Fruit fly (Drosophila melanogaster) whole organism, wandering third instar larva: ENCODE results near the gene CG4004.
A peak's percentile ranks its signal among the peaks of the same experiment; 100 is the strongest.

Source experiments
- Abd-B ChIP-seq: fragments of >200 bp; optimal IDR thresholded peaks from 2 replicates; lab custom pipeline; 2017; ENCODE audit warnings: missing biosample characterization, missing genetic modification characterization
- CG32264 ChIP-seq: fragments of 200-800 bp; sonication (Bioruptor generic); optimal IDR thresholded peaks from 2 replicates; lab custom pipeline; 2016; ENCODE audit warnings: missing biosample characterization, missing genetic modification characterization
- CG9705 ChIP-seq: fragments of 200-800 bp; sonication (Bioruptor generic); optimal IDR thresholded peaks from 2 replicates; lab custom pipeline; 2018; ENCODE audit warnings: missing biosample characterization, mild to moderate bottlenecking, missing genetic modification characterization
- CrebA ChIP-seq: fragments of 200-800 bp; sonication (Bioruptor generic); optimal IDR thresholded peaks from 2 replicates; lab custom pipeline; 2016; ENCODE audit warnings: missing biosample characterization, mild to moderate bottlenecking, missing genetic modification characterization, borderline replicate concordance
- Dfd ChIP-seq: fragments of >200 bp; optimal IDR thresholded peaks from 2 replicates; lab custom pipeline; 2017; ENCODE audit warnings: missing biosample characterization, missing genetic modification characterization
- Dif ChIP-seq: fragments of 200-275, 200-300 bp; sonication (Bioruptor generic); optimal IDR thresholded peaks from 2 replicates; lab custom pipeline; 2018; ENCODE audit warnings: missing biosample characterization, missing genetic modification characterization; ENCODE audit not compliant: partially characterized antibody
- GATAd ChIP-seq: sonication (Bioruptor generic); optimal IDR thresholded peaks from 2 replicates; lab custom pipeline; 2016; ENCODE audit warnings: missing biosample characterization, missing genetic modification characterization
- HLH106 ChIP-seq: fragments of 200-800 bp; optimal IDR thresholded peaks from 3 replicates; lab custom pipeline; 2019; ENCODE audit warnings: missing biosample characterization, mild to moderate bottlenecking, missing genetic modification characterization, moderate library complexity
- Hnf4 ChIP-seq: fragments of 200-800 bp; sonication (Bioruptor generic); optimal IDR thresholded peaks from 2 replicates; lab custom pipeline; 2016; ENCODE audit warnings: missing biosample characterization, mild to moderate bottlenecking, missing genetic modification characterization
- Hr78 ChIP-seq: fragments of >200 bp; optimal IDR thresholded peaks from 2 replicates; lab custom pipeline; 2017; ENCODE audit warnings: missing biosample characterization, missing genetic modification characterization
- Hr83 ChIP-seq: fragments of 200-300 bp; sonication (Bioruptor generic); optimal IDR thresholded peaks from 2 replicates; lab custom pipeline; 2016; ENCODE audit warnings: missing biosample characterization, mild to moderate bottlenecking, missing genetic modification characterization, moderate library complexity; ENCODE audit not compliant: poor library complexity, severe bottlenecking
- Jra ChIP-seq: sonication (Bioruptor generic); optimal IDR thresholded peaks from 2 replicates; lab custom pipeline; 2016; ENCODE audit warnings: missing biosample characterization, missing genetic modification characterization
- Mio ChIP-seq: sonication (Bioruptor generic); optimal IDR thresholded peaks from 2 replicates; lab custom pipeline; 2016; ENCODE audit warnings: missing biosample characterization, missing genetic modification characterization
- Myc ChIP-seq: fragments of >200 bp; optimal IDR thresholded peaks from 2 replicates; lab custom pipeline; 2017
- N ChIP-seq: fragments of >200 bp; optimal IDR thresholded peaks from 2 replicates; lab custom pipeline; 2018; ENCODE audit warnings: missing biosample characterization, missing external identifiers, missing genetic modification characterization
- OdsH ChIP-seq: fragments of 200-800 bp; sonication (Bioruptor generic); optimal IDR thresholded peaks from 2 replicates; lab custom pipeline; 2016; ENCODE audit warnings: missing biosample characterization, mild to moderate bottlenecking, missing genetic modification characterization
- Rel ChIP-seq, 2 experiments: fragments of 200-800 bp; sonication (Bioruptor generic) in 1 of 2; optimal IDR thresholded peaks; 2 replicates in 1 of 2; 3 replicates in 1 of 2; lab custom pipeline; 2016 to 2019; ENCODE audit warnings: mild to moderate bottlenecking in 2 of 2, missing biosample characterization in 2 of 2, missing genetic modification characterization in 2 of 2, moderate library complexity in 1 of 2
- Sp1 ChIP-seq: fragments of 200-800 bp; sonication (Bioruptor generic); optimal IDR thresholded peaks from 3 replicates; lab custom pipeline; 2019; ENCODE audit warnings: missing biosample characterization, mild to moderate bottlenecking, missing genetic modification characterization, moderate library complexity
- Vsx2 ChIP-seq: fragments of 200-300, 225-300 bp; sonication (Bioruptor generic); optimal IDR thresholded peaks from 2 replicates; lab custom pipeline; 2018; ENCODE audit warnings: missing biosample characterization, missing genetic modification characterization; ENCODE audit not compliant: partially characterized antibody
- br ChIP-seq: fragments of 200-800 bp; sonication (Bioruptor generic); optimal IDR thresholded peaks from 2 replicates; lab custom pipeline; 2016; ENCODE audit warnings: missing biosample characterization, missing genetic modification characterization
- brk ChIP-seq: fragments of 200-800 bp; sonication (Bioruptor generic); optimal IDR thresholded peaks from 2 replicates; lab custom pipeline; 2016; ENCODE audit warnings: missing biosample characterization, mild to moderate bottlenecking, missing genetic modification characterization
- dl ChIP-seq, 2 experiments: fragments of 175-275, 200-275 bp in 1 of 2; fragments of 200-275 bp in 1 of 2; sonication (Bioruptor generic); optimal IDR thresholded peaks; lab custom pipeline; 2018; ENCODE audit warnings: mild to moderate bottlenecking in 2 of 2, missing biosample characterization in 2 of 2, missing genetic modification characterization in 2 of 2, moderate library complexity in 2 of 2; ENCODE audit not compliant: partially characterized antibody in 2 of 2, insufficient read depth in 1 of 2
- dmrt93B ChIP-seq: fragments of 200-800 bp; sonication (Bioruptor generic); optimal IDR thresholded peaks from 2 replicates; lab custom pipeline; 2018; ENCODE audit warnings: missing biosample characterization, mild to moderate bottlenecking, missing genetic modification characterization
- ey ChIP-seq: fragments of 200-800 bp; sonication (Bioruptor generic); optimal IDR thresholded peaks from 2 replicates; lab custom pipeline; 2016; ENCODE audit warnings: missing biosample characterization, missing genetic modification characterization
- foxo ChIP-seq, 2 experiments: fragments of 200-800 bp; sonication (Bioruptor generic); optimal IDR thresholded peaks; 2 replicates in 1 of 2; 3 replicates in 1 of 2; lab custom pipeline; 2016 to 2017; ENCODE audit warnings: missing biosample characterization in 2 of 2, missing genetic modification characterization in 2 of 2
- h ChIP-seq: fragments of 200-800 bp; sonication (Bioruptor generic); optimal IDR thresholded peaks from 3 replicates; lab custom pipeline; 2016; ENCODE audit warnings: missing biosample characterization, mild to moderate bottlenecking, missing genetic modification characterization
- jim ChIP-seq: fragments of 175-275, 200-325 bp; sonication (Bioruptor generic); optimal IDR thresholded peaks from 2 replicates; lab custom pipeline; 2016; ENCODE audit warnings: missing biosample characterization, mild to moderate bottlenecking, missing genetic modification characterization
- lola ChIP-seq: fragments of >200 bp; optimal IDR thresholded peaks from 2 replicates; lab custom pipeline; 2017; ENCODE audit warnings: missing biosample characterization, missing genetic modification characterization
- pan ChIP-seq: fragments of >200 bp; optimal IDR thresholded peaks from 2 replicates; lab custom pipeline; 2017
- psq ChIP-seq: fragments of 200-800 bp; sonication (Bioruptor generic); optimal IDR thresholded peaks from 3 replicates; lab custom pipeline; 2017; ENCODE audit warnings: missing biosample characterization, mild to moderate bottlenecking, missing genetic modification characterization, moderate library complexity
- rgr ChIP-seq: fragments of 200-800 bp; sonication (Bioruptor generic); optimal IDR thresholded peaks from 3 replicates; lab custom pipeline; 2016; ENCODE audit warnings: missing biosample characterization, mild to moderate bottlenecking, missing genetic modification characterization
- sage ChIP-seq: fragments of 200-800 bp; sonication (Bioruptor generic); optimal IDR thresholded peaks from 2 replicates; lab custom pipeline; 2016; ENCODE audit warnings: missing biosample characterization, mild to moderate bottlenecking, missing genetic modification characterization
- sv ChIP-seq: fragments of 200-800 bp; sonication (Bioruptor generic); optimal IDR thresholded peaks from 3 replicates; lab custom pipeline; 2016; ENCODE audit warnings: missing biosample characterization, missing genetic modification characterization
- tai ChIP-seq: sonication (Bioruptor generic); optimal IDR thresholded peaks from 2 replicates; lab custom pipeline; 2016; ENCODE audit warnings: missing biosample characterization, missing genetic modification characterization
- usp ChIP-seq: fragments of >200 bp; optimal IDR thresholded peaks from 2 replicates; lab custom pipeline; 2017; ENCODE audit warnings: missing biosample characterization, missing genetic modification characterization
- woc ChIP-seq: sonication (Bioruptor generic); optimal IDR thresholded peaks from 2 replicates; lab custom pipeline; 2016; ENCODE audit warnings: missing biosample characterization, mild to moderate bottlenecking, missing genetic modification characterization

CG4004 gene

DNA sequence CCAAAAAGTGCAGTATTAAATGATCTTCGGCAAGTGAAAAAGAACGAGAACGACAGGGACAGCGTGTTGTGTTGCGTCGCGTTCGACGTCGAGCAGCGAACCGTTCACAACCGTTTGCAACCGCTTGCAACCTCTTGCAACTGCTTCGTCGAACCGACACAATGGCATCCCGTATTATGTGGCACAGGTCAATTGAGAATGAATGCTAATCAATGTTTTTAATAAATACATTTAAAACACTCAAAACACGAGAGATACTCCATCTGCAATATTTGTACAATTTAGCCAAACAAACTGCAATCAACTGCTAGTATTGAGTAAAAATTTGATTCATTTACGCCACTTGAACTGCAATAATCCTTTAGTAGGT, 1.4 kb upstream of the CG4004 start:
- no peak for TF ChIP-seq usp
- TF ChIP-seq sage (GFP tag; lab: Kevin White, UChicago), result no peak
- TF ChIP-seq brk (GFP tag; lab: Kevin White, UChicago), result no peak
- TF ChIP-seq lola (GFP tag; lab: Kevin White, UChicago), result no peak
- TF ChIP-seq woc, result no peak
- no peak for TF ChIP-seq h
- no peak for TF ChIP-seq ey (GFP tag; lab: Kevin White, UChicago)
- no peak for TF ChIP-seq Jra (GFP tag; lab: Kevin White, UChicago)
- TF ChIP-seq tai (GFP tag; lab: Kevin White, UChicago), result no peak
- TF ChIP-seq sv (GFP tag; lab: Kevin White, UChicago), result no peak
- TF ChIP-seq Myc (lab: Kevin White, UChicago), result no peak
- no peak for TF ChIP-seq foxo (GFP tag; optimal IDR thresholded peaks at IDR 0.05; lab: Kevin White, UChicago)
- TF ChIP-seq Hr83 (GFP tag; lab: Kevin White, UChicago), result no peak
- no peak for TF ChIP-seq Sp1 (GFP tag; lab: Kevin White, UChicago)
- no peak for TF ChIP-seq Dfd (GFP tag; lab: Kevin White, UChicago)
- TF ChIP-seq Vsx2, result no peak
- no peak for TF ChIP-seq dl (GFP tag; optimal IDR thresholded peaks at IDR 0.05; lab: Kevin White, UChicago; ENCODE audit: insufficient read depth in 1 of 2, partially characterized antibody in 2 of 2)
- no peak for TF ChIP-seq Rel (GFP tag; optimal IDR thresholded peaks at IDR 0.05; lab: Kevin White, UChicago)
- TF ChIP-seq Rel (tag; optimal IDR thresholded peaks at IDR 0.05; lab: Kevin White, UChicago), result no peak
- TF ChIP-seq rgr (GFP tag; lab: Kevin White, UChicago), result no peak

DNA sequence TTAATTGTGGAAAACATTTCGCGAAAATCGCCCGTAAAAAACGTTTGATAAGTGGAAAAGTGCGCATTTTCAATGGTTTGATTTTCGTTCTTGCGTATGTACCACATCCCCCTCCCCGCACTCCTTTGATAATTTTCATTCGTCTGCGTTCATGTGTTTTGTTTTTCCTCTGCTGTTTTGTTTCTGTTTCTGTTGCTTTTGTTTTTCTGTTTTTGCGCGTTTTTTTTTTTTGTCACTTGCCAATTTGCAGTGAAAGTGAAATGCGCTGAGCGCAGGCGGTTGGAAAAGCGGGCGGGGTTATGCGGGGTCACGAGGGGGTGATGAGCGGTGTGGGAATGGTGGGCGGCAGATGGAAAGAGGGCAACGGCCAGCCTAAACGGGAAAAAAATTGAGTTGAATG, 716 bp upstream of the CG4004 start:
- TF ChIP-seq Hnf4 (GFP tag; lab: Kevin White, UChicago) (no peak), psq (GFP tag; lab: Kevin White, UChicago) (no peak), GATAd (GFP tag; lab: Kevin White, UChicago) (no peak), jim (GFP tag; lab: Kevin White, UChicago) (no peak), N (GFP tag; lab: Kevin White, UChicago) (no peak), dmrt93B (GFP tag; lab: Kevin White, UChicago) (no peak)

DNA sequence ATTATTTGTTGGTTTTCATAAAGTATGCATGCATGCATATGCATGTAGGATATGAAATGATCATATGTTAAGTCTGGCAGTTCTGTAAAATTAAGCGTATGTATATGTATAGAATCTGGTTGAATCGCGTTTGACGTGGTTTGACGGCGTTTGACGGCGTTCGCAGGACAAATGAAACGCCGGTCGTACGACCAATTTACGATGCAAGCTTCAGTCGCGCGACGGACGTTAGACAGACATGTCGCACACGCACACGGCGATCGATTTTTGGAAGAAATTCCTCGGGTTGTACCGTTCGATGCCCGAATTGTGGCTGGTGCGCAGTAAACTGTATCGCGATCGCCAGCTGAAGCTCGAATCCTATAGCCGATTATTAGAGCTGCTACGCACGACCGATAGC, 1.1 kb downstream of the CG4004 start:
- TF ChIP-seq Vsx2 (peak; percentile 88), Sp1 (GFP tag; lab: Kevin White, UChicago) (no peak), dl (GFP tag; optimal IDR thresholded peaks at IDR 0.05; lab: Kevin White, UChicago; ENCODE audit: insufficient read depth in 1 of 2, partially characterized antibody in 2 of 2) (peak in 1 of 2 experiments; percentile 65), rgr (GFP tag; lab: Kevin White, UChicago) (no peak), OdsH (GFP tag; lab: Kevin White, UChicago) (no peak), Dif (GFP tag; lab: Kevin White, UChicago) (peak; percentile 67)

DNA sequence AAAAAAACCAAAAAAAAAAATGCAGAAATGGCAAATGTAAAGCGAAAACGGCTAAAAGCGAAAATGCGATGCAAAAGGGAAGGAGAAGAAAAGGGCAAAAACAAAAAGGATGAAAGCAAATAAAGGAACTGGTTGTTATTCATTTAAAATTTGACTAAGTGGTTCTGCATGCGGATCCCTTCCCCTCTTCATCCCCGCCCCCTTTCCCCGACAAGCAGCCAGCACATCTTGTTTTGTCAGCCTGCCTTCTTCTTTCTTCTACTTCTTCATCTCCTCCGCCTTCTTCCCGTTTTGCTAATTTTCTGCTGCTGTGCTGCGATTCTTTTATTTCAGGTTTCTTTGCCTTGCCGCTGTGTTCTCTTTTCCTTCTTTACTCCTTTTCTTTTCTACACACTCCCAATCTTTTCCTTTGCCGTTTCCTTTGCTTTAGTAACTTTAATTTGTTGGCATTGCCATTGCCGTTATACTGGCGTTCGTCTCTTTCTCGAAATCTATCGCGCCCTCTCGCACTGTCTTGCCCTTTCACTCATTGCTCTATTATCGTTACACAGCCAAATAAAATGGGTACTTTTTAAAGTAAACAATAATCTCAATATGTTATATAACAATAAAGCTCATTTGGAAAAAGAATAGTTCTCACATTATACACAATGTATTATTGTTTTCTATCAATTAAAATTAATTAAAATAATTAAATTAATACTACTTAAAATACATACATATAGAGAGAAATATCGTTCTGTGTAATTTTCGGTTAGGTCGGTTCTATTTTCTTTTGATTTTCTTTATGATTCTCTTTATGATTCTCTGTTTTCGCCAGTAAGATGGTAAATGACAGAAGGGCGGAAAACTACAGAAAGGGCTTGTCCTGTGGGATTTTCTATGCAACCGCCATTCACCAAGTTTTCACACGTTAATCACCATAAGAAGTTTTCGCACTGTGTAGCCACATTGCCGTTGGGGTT, 4.0 kb downstream of the CG4004 start:
- peak; percentile 58 for TF ChIP-seq Dif (GFP tag; lab: Kevin White, UChicago)
- TF ChIP-seq foxo (GFP tag; optimal IDR thresholded peaks at IDR 0.05; lab: Kevin White, UChicago), result peak in 1 of 2 experiments; percentile 32
- no peak for TF ChIP-seq usp
- TF ChIP-seq CG9705, result no peak
- TF ChIP-seq dmrt93B (GFP tag; lab: Kevin White, UChicago), result peak; percentile 18
- no peak for TF ChIP-seq Hr83 (GFP tag; lab: Kevin White, UChicago)
- no peak for TF ChIP-seq GATAd (GFP tag; lab: Kevin White, UChicago)
- TF ChIP-seq brk (GFP tag; lab: Kevin White, UChicago), result no peak
- no peak for TF ChIP-seq br (GFP tag; lab: Kevin White, UChicago)
- no peak for TF ChIP-seq pan (lab: Kevin White, UChicago)
- TF ChIP-seq HLH106, result peak; percentile 39
- no peak for TF ChIP-seq tai (GFP tag; lab: Kevin White, UChicago)
- no peak for TF ChIP-seq sv (GFP tag; lab: Kevin White, UChicago)
- no peak for TF ChIP-seq Vsx2
- no peak for TF ChIP-seq OdsH (GFP tag; lab: Kevin White, UChicago)
- no peak for TF ChIP-seq CrebA
- TF ChIP-seq ey (GFP tag; lab: Kevin White, UChicago), result no peak
- no peak for TF ChIP-seq Jra (GFP tag; lab: Kevin White, UChicago)
- TF ChIP-seq h, result no peak
- peak; percentile 8 for TF ChIP-seq rgr (GFP tag; lab: Kevin White, UChicago)
- peak; percentile 34 for TF ChIP-seq Sp1 (GFP tag; lab: Kevin White, UChicago)
- TF ChIP-seq Abd-B (GFP tag; lab: Kevin White, UChicago), result no peak
- TF ChIP-seq Myc (lab: Kevin White, UChicago), result no peak
- no peak for TF ChIP-seq Dfd (GFP tag; lab: Kevin White, UChicago)
- no peak for TF ChIP-seq woc
- TF ChIP-seq dl (GFP tag; optimal IDR thresholded peaks at IDR 0.05; lab: Kevin White, UChicago; ENCODE audit: insufficient read depth in 1 of 2, partially characterized antibody in 2 of 2), result no peak
- no peak for TF ChIP-seq Mio
- TF ChIP-seq CG32264 (GFP tag; lab: Kevin White, UChicago), result no peak
- no peak for TF ChIP-seq Rel (GFP tag; optimal IDR thresholded peaks at IDR 0.05; lab: Kevin White, UChicago)
- TF ChIP-seq Rel (tag; optimal IDR thresholded peaks at IDR 0.05; lab: Kevin White, UChicago), result no peak
- no peak for TF ChIP-seq Hnf4 (GFP tag; lab: Kevin White, UChicago)
- TF ChIP-seq Hr78 (GFP tag; lab: Kevin White, UChicago), result no peak
- no peak for TF ChIP-seq lola (GFP tag; lab: Kevin White, UChicago)
- no peak for TF ChIP-seq jim (GFP tag; lab: Kevin White, UChicago)
